Worm (Caenorhabditis elegans): ENCODE measurements around the gene miro-1.

DNA sequence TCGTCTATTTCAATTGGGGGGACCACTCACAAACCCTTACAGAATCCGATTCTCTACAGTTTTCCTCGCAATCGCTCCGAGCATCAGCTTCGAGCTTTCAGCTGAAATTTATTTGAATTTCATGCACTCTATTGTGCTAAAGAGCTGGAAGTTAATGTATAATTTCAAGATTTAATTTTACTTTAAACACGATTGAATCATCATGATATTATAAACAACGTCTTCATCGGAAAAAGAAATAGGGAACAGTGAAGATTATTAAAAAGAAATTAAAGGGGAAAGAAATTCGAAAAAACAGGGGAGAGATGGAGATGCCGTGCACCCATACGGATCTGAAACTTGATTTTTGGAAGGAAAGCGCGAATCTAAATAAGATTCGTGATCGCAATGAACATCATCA, 28.6 kb upstream of the miro-1 start, which contains the start of gene hoe-1:
- TF ChIP-seq ref-1 (GFP tag; conservative IDR thresholded peaks at IDR 0.05) (no peak), flt-1 (GFP tag; IDR thresholded peaks at IDR 0.05) (no peak), cog-1 (tag; optimal IDR thresholded peaks at IDR 0.05) (no peak)
